Worm (Caenorhabditis elegans) whole organism, midembryonic: ENCODE data around the gene cest-7.

Source experiments
- T22C8.4 ChIP-seq: fragments of 200-800 bp; sonication (Bioruptor generic); IDR thresholded peaks from 2 replicates; pipeline ENCODE4 v1.3.6; 2022; ENCODE audit warnings: missing genetic modification characterization, missing compliant biosample characterization
- cog-1 ChIP-seq: sonication (generic microtip); optimal IDR thresholded peaks from 2 replicates; lab custom pipeline; 2016; ENCODE audit warnings: missing genetic modification characterization, missing compliant biosample characterization
- flt-1 ChIP-seq: fragments of 200-800 bp; sonication (Bioruptor generic); IDR thresholded peaks from 2 replicates; pipeline ENCODE4 v1.3.6; 2022; ENCODE audit warnings: missing genetic modification characterization, missing compliant biosample characterization
- klf-2 ChIP-seq: fragments of 200-800 bp; sonication (Bioruptor generic); conservative IDR thresholded peaks from 2 replicates; pipeline ENCODE4 v1.3.6; 2022; ENCODE audit warnings: missing genetic modification reagents, missing genetic modification characterization, missing compliant biosample characterization
- med-1 ChIP-seq: sonication (generic microtip); optimal IDR thresholded peaks from 2 replicates; lab custom pipeline; 2017; ENCODE audit warnings: missing genetic modification characterization, mild to moderate bottlenecking, missing compliant biosample characterization, antibody characterized with exemption, missing genetic modification reagents; ENCODE audit not compliant: insufficient read depth
- ref-1 ChIP-seq: fragments of 200-800 bp; sonication (Bioruptor generic); conservative IDR thresholded peaks from 2 replicates; pipeline ENCODE4 v1.3.6; 2022; ENCODE audit warnings: missing genetic modification reagents, missing genetic modification characterization, missing compliant biosample characterization
- tab-1 ChIP-seq: fragments of 200-800 bp; sonication (Bioruptor generic); IDR thresholded peaks from 2 replicates; pipeline ENCODE4 v1.3.6; 2022; ENCODE audit warnings: missing genetic modification characterization, missing compliant biosample characterization
- ztf-23 ChIP-seq: fragments of 200-800 bp; sonication (Bioruptor generic); IDR thresholded peaks from 2 replicates; pipeline ENCODE4 v1.3.6; 2022; ENCODE audit warnings: missing genetic modification reagents, missing genetic modification characterization, missing compliant biosample characterization
- ztf-29 ChIP-seq: fragments of 200-800 bp; sonication (Bioruptor generic); IDR thresholded peaks from 2 replicates; pipeline ENCODE4 v1.3.6; 2022; ENCODE audit warnings: missing genetic modification reagents, missing genetic modification characterization, missing compliant biosample characterization

cest-7 gene

ce11 chrX:12216943-12217342, 12.8 kb upstream of the cest-7 start, which contains the start of gene C23H4.8:
Gene C23H4.8 (plus strand): TSS chrX:12217243.
- TF ChIP-seq ztf-23 (GFP tag; lab: Robert Waterston, UW) (no peak), tab-1 (no peak), ref-1 (GFP tag; lab: Robert Waterston, UW) (no peak), T22C8.4 (GFP tag; lab: Robert Waterston, UW) (no peak), cog-1 (no peak), klf-2 (GFP tag; lab: Robert Waterston, UW) (no peak), flt-1 (GFP tag; lab: Robert Waterston, UW) (no peak), ztf-29 (no peak), med-1 (GFP tag; lab: Kevin White, UChicago) (no peak)

- no peak for TF ChIP-seq ref-1 (GFP tag; lab: Robert Waterston, UW)
Measured at ce11 chrX:12219477-12219876, 10.3 kb upstream of the cest-7 start, which contains the start of gene cest-8. Gene cest-8 (plus strand): TSS chrX:12219660.

ce11 chrX:12221817-12222216, 7.9 kb upstream of the cest-7 start, which contains the start of gene cest-9.2:
Gene cest-9.2 (plus strand): TSS chrX:12222117.
- TF ChIP-seq tab-1 (no peak), flt-1 (GFP tag; lab: Robert Waterston, UW) (no peak), ztf-23 (GFP tag; lab: Robert Waterston, UW) (no peak), T22C8.4 (GFP tag; lab: Robert Waterston, UW) (no peak), ref-1 (GFP tag; lab: Robert Waterston, UW) (no peak)

- no peak for TF ChIP-seq flt-1 (GFP tag; lab: Robert Waterston, UW)
- no peak for TF ChIP-seq klf-2 (GFP tag; lab: Robert Waterston, UW)
- TF ChIP-seq T22C8.4 (GFP tag; lab: Robert Waterston, UW): no peak
- no peak for TF ChIP-seq cog-1
- TF ChIP-seq tab-1: no peak
- no peak for TF ChIP-seq ztf-23 (GFP tag; lab: Robert Waterston, UW)
- TF ChIP-seq med-1 (GFP tag; lab: Kevin White, UChicago): no peak
- TF ChIP-seq ref-1 (GFP tag; lab: Robert Waterston, UW): no peak
- no peak for TF ChIP-seq ztf-29
Measured at ce11 chrX:12222723-12223122, 7.0 kb upstream of the cest-7 start.

- TF ChIP-seq klf-2 (GFP tag; lab: Robert Waterston, UW) (no peak), ztf-29 (no peak), T22C8.4 (GFP tag; lab: Robert Waterston, UW) (no peak), ref-1 (GFP tag; lab: Robert Waterston, UW) (no peak), ztf-23 (GFP tag; lab: Robert Waterston, UW) (no peak), med-1 (GFP tag; lab: Kevin White, UChicago) (no peak), cog-1 (no peak), tab-1 (no peak), flt-1 (GFP tag; lab: Robert Waterston, UW) (no peak)
Measured at ce11 chrX:12225970-12226369, 3.8 kb upstream of the cest-7 start, which contains the start of gene cest-9.1. Gene cest-9.1 (plus strand): TSS chrX:12226182.

- TF ChIP-seq cog-1 (no peak), klf-2 (GFP tag; lab: Robert Waterston, UW) (no peak)
Measured at ce11 chrX:12227130-12227529, 2.6 kb upstream of the cest-7 start.

ce11 chrX:12230357-12230756, 606 bp downstream of the cest-7 start:
- TF ChIP-seq ztf-29: no peak
- TF ChIP-seq med-1 (GFP tag; lab: Kevin White, UChicago): no peak
- TF ChIP-seq tab-1: no peak
- TF ChIP-seq T22C8.4 (GFP tag; lab: Robert Waterston, UW): no peak
- no peak for TF ChIP-seq klf-2 (GFP tag; lab: Robert Waterston, UW)
- no peak for TF ChIP-seq flt-1 (GFP tag; lab: Robert Waterston, UW)
- TF ChIP-seq cog-1: no peak
- no peak for TF ChIP-seq ztf-23 (GFP tag; lab: Robert Waterston, UW)

ce11 chrX:12234424-12234823, 4.7 kb downstream of the cest-7 start:
- TF ChIP-seq ztf-29 (no peak), med-1 (GFP tag; lab: Kevin White, UChicago) (no peak), ref-1 (GFP tag; lab: Robert Waterston, UW) (no peak), cog-1 (no peak)

- no peak for TF ChIP-seq flt-1 (GFP tag; lab: Robert Waterston, UW)
- no peak for TF ChIP-seq ref-1 (GFP tag; lab: Robert Waterston, UW)
- no peak for TF ChIP-seq klf-2 (GFP tag; lab: Robert Waterston, UW)
- no peak for TF ChIP-seq med-1 (GFP tag; lab: Kevin White, UChicago)
- TF ChIP-seq T22C8.4 (GFP tag; lab: Robert Waterston, UW): no peak
- no peak for TF ChIP-seq tab-1
- TF ChIP-seq cog-1: no peak
- no peak for TF ChIP-seq ztf-29
- no peak for TF ChIP-seq ztf-23 (GFP tag; lab: Robert Waterston, UW)
Measured at ce11 chrX:12235388-12235787, 5.6 kb downstream of the cest-7 start, which contains the start of gene C23H4.6. Gene C23H4.6 (plus strand): TSS chrX:12235606.

ce11 chrX:12241457-12241856, 11.7 kb downstream of the cest-7 start, which contains the start of gene cest-3:
Gene cest-3 (plus strand): TSS chrX:12241646.
- TF ChIP-seq ztf-23 (GFP tag; lab: Robert Waterston, UW) (no peak), tab-1 (no peak)

ce11 chrX:12242902-12243301, 13.2 kb downstream of the cest-7 start:
- TF ChIP-seq cog-1: no peak
- no peak for TF ChIP-seq tab-1
- no peak for TF ChIP-seq T22C8.4 (GFP tag; lab: Robert Waterston, UW)
- no peak for TF ChIP-seq ztf-23 (GFP tag; lab: Robert Waterston, UW)
- no peak for TF ChIP-seq med-1 (GFP tag; lab: Kevin White, UChicago)
- no peak for TF ChIP-seq klf-2 (GFP tag; lab: Robert Waterston, UW)
